Worm (Caenorhabditis elegans): ENCODE results near the gene rbg-3.

DNA sequence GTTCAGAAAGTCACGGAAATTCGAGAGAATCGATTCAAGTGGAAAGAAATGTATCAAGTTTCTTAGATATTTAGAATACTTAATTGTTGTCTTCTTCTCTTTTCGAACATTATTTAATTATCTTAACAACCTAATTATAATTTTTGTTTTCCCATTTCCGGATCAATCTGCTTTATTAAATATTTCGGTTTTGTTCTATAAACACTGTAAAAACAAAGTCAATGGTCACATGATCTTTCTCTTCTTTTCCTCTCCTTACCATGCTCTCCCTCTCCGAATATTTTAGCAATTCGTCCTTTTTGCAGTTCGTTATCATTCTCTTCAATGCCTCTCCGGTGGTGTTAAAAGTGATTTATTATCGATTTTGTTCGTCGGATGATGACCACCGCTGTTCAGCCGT, 42.3 kb downstream of the rbg-3 start, which contains the start of gene tag-325:
- TF ChIP-seq med-1 (GFP tag; optimal IDR thresholded peaks at IDR 0.05; ENCODE audit: insufficient read depth) (no peak), T22C8.4 (GFP tag; IDR thresholded peaks at IDR 0.05) (no peak), flt-1 (GFP tag; IDR thresholded peaks at IDR 0.05) (no peak), tab-1 (GFP tag; IDR thresholded peaks at IDR 0.05) (no peak), ztf-23 (GFP tag; IDR thresholded peaks at IDR 0.05) (no peak), klf-2 (GFP tag; conservative IDR thresholded peaks at IDR 0.05) (no peak), ztf-29 (GFP tag; IDR thresholded peaks at IDR 0.05) (no peak), cog-1 (tag; optimal IDR thresholded peaks at IDR 0.05) (no peak)
